Fruit fly (Drosophila melanogaster) whole organism, embryonic: ENCODE measurements around the gene MESR3.
A peak's percentile ranks its signal among the peaks of the same experiment; 100 is the strongest.

Experiments
- Bteb2 ChIP-seq: fragments of 200-800 bp; sonication (Bioruptor generic); optimal IDR thresholded peaks from 2 replicates; lab custom pipeline; 2016; ENCODE audit warnings: missing biosample characterization, missing genetic modification characterization
- CG10366 ChIP-seq: fragments of 200-800 bp; sonication (Bioruptor generic); IDR thresholded peaks from 2 replicates; pipeline ENCODE4 v1.3.6; 2022; ENCODE audit warnings: missing biosample characterization, missing genetic modification characterization
- CG10565 ChIP-seq: fragments of 200-800 bp; sonication (Bioruptor generic); optimal IDR thresholded peaks from 3 replicates; lab custom pipeline; 2016; ENCODE audit warnings: missing biosample characterization, mild to moderate bottlenecking, missing genetic modification characterization
- CG11093 ChIP-seq: fragments of 200-800 bp; sonication (Bioruptor generic); IDR thresholded peaks from 3 replicates; pipeline ENCODE4 v1.3.6; 2022; ENCODE audit warnings: missing biosample characterization, missing genetic modification characterization
- CG11398 ChIP-seq: fragments of 200-800 bp; sonication (Bioruptor generic); optimal IDR thresholded peaks from 2 replicates; lab custom pipeline; 2016; ENCODE audit warnings: missing biosample characterization, missing genetic modification characterization
- CG13287 ChIP-seq: fragments of 200-800 bp; sonication (Bioruptor generic); IDR thresholded peaks from 2 replicates; pipeline ENCODE4 v1.3.6; 2022; ENCODE audit warnings: missing biosample characterization, missing genetic modification characterization; ENCODE audit not compliant: partially characterized antibody
- CG1529 ChIP-seq: fragments of 200-800 bp; sonication (Bioruptor generic); optimal IDR thresholded peaks from 3 replicates; lab custom pipeline; 2018; ENCODE audit warnings: missing biosample characterization, missing genetic modification characterization
- CG16779 ChIP-seq: fragments of 200-800 bp; sonication (Bioruptor generic); IDR thresholded peaks from 2 replicates; pipeline ENCODE4 v1.3.6; 2022; ENCODE audit warnings: missing biosample characterization, missing genetic modification characterization
- CG17186 ChIP-seq: fragments of 200-800 bp; sonication (Bioruptor generic); optimal IDR thresholded peaks from 3 replicates; lab custom pipeline; 2017; ENCODE audit warnings: missing biosample characterization, missing genetic modification reagents, missing genetic modification characterization
- CG17829 ChIP-seq: fragments of 200-800 bp; optimal IDR thresholded peaks from 2 replicates; lab custom pipeline; 2019; ENCODE audit warnings: missing biosample characterization, mild to moderate bottlenecking, missing genetic modification characterization, moderate library complexity
- CG3407 ChIP-seq: fragments of 200-800 bp; sonication (Bioruptor generic); optimal IDR thresholded peaks from 2 replicates; lab custom pipeline; 2018; ENCODE audit warnings: missing biosample characterization, mild to moderate bottlenecking, missing genetic modification characterization
- CG42726 ChIP-seq: fragments of 200-800 bp; sonication (Bioruptor generic); IDR thresholded peaks from 2 replicates; pipeline ENCODE4 v1.3.6; 2022; ENCODE audit warnings: missing biosample characterization, missing genetic modification characterization; ENCODE audit not compliant: partially characterized antibody
- CG4854 ChIP-seq: fragments of 200-800 bp; sonication (Bioruptor generic); optimal IDR thresholded peaks from 2 replicates; lab custom pipeline; 2016; ENCODE audit warnings: missing biosample characterization, missing genetic modification characterization, inconsistent platforms
- CG6854 ChIP-seq: fragments of 200-800 bp; sonication (Bioruptor generic); optimal IDR thresholded peaks from 3 replicates; lab custom pipeline; 2017; ENCODE audit warnings: missing biosample characterization, mild to moderate bottlenecking, missing genetic modification characterization
- CG7786 ChIP-seq: fragments of 200-800 bp; sonication (Bioruptor generic); optimal IDR thresholded peaks from 2 replicates; lab custom pipeline; 2016; ENCODE audit warnings: missing biosample characterization, missing genetic modification characterization
- CG8359 ChIP-seq: fragments of 200-800 bp; sonication (Bioruptor generic); optimal IDR thresholded peaks from 2 replicates; lab custom pipeline; 2017; ENCODE audit warnings: missing biosample characterization, mild to moderate bottlenecking, missing genetic modification characterization, borderline replicate concordance
- CG8388 ChIP-seq: fragments of 200-800 bp; sonication (Bioruptor generic); optimal IDR thresholded peaks from 2 replicates; lab custom pipeline; 2019; ENCODE audit warnings: missing biosample characterization, mild to moderate bottlenecking, missing genetic modification characterization, moderate library complexity
- D19B ChIP-seq: fragments of 200-800 bp; sonication (Bioruptor generic); optimal IDR thresholded peaks from 2 replicates; lab custom pipeline; 2017; ENCODE audit warnings: missing biosample characterization, mild to moderate bottlenecking, missing genetic modification characterization
- Dfd ChIP-seq, 2 experiments: fragments of >200 bp; optimal IDR thresholded peaks; 2 replicates each; lab custom pipeline; 2017; ENCODE audit warnings: missing biosample characterization in 2 of 2, missing genetic modification characterization in 2 of 2
- Doc2 ChIP-seq: fragments of 200-800 bp; sonication (Bioruptor generic); IDR thresholded peaks from 2 replicates; pipeline ENCODE4 v1.3.6; 2022; ENCODE audit warnings: missing biosample characterization, missing genetic modification characterization
- Drgx ChIP-seq: fragments of 200-800 bp; sonication (Bioruptor generic); IDR thresholded peaks from 2 replicates; pipeline ENCODE4 v1.3.6; 2022; ENCODE audit warnings: missing biosample characterization, missing genetic modification characterization
- Eip74EF ChIP-seq, 2 experiments: fragments of 200-800 bp in 1 of 2; fragments of >200 bp in 1 of 2; sonication (Bioruptor generic) in 1 of 2; optimal IDR thresholded peaks; 2 replicates each; lab custom pipeline; 2017 to 2019; ENCODE audit warnings: missing biosample characterization in 2 of 2, missing genetic modification characterization in 2 of 2, mild to moderate bottlenecking in 1 of 2, moderate library complexity in 1 of 2
- Ets65A ChIP-seq: fragments of 200-800 bp; sonication (Bioruptor generic); peaks from one replicate; lab custom pipeline; 2016; ENCODE audit warnings: missing biosample characterization, missing genetic modification characterization
- Gug ChIP-seq: fragments of 200-800 bp; sonication (Bioruptor generic); IDR thresholded peaks from 4 replicates; pipeline ENCODE4 v1.3.6; 2022; ENCODE audit warnings: missing biosample characterization, missing genetic modification characterization
- HLH54F ChIP-seq: fragments of 200-800 bp; sonication (Bioruptor generic); optimal IDR thresholded peaks from 3 replicates; lab custom pipeline; 2016; ENCODE audit warnings: missing biosample characterization, missing genetic modification characterization
- HmgD ChIP-seq: fragments of 200-800 bp; sonication (Bioruptor generic); optimal IDR thresholded peaks from 3 replicates; lab custom pipeline; 2016; ENCODE audit warnings: missing biosample characterization, missing genetic modification characterization
- Optix ChIP-seq: fragments of 200-800 bp; sonication (Bioruptor generic); IDR thresholded peaks from 3 replicates; pipeline ENCODE4 v1.3.6; 2022; ENCODE audit warnings: missing biosample characterization, missing genetic modification characterization
- Sry-δ ChIP-seq: fragments of 200-800 bp; sonication (Bioruptor generic); optimal IDR thresholded peaks from 2 replicates; lab custom pipeline; 2016; ENCODE audit warnings: missing biosample characterization, missing genetic modification characterization
- Tbp ChIP-seq: fragments of >200 bp; optimal IDR thresholded peaks from 2 replicates; lab custom pipeline; 2018; ENCODE audit warnings: missing biosample characterization, missing genetic modification characterization
- bowl ChIP-seq: fragments of 200-800 bp; sonication (Bioruptor generic); IDR thresholded peaks from 2 replicates; pipeline ENCODE4 v1.3.6; 2022; ENCODE audit warnings: missing biosample characterization, missing genetic modification characterization
- bsh ChIP-seq, 2 experiments: fragments of 200-800 bp; sonication (Bioruptor generic); optimal IDR thresholded peaks; 2 replicates each; lab custom pipeline; 2017 to 2018; ENCODE audit warnings: mild to moderate bottlenecking in 2 of 2, missing biosample characterization in 2 of 2, missing genetic modification characterization in 2 of 2, moderate library complexity in 1 of 2
- btn ChIP-seq: fragments of 200-800 bp; sonication (Bioruptor generic); optimal IDR thresholded peaks from 2 replicates; lab custom pipeline; 2016; ENCODE audit warnings: missing biosample characterization, missing genetic modification characterization
- corto ChIP-seq: fragments of 200-800 bp; sonication (Bioruptor generic); optimal IDR thresholded peaks from 2 replicates; lab custom pipeline; 2016; ENCODE audit warnings: missing biosample characterization, mild to moderate bottlenecking, missing genetic modification characterization, moderate library complexity
- cwo ChIP-seq: fragments of 200-800 bp; sonication (Bioruptor generic); optimal IDR thresholded peaks from 3 replicates; lab custom pipeline; 2017; ENCODE audit warnings: missing biosample characterization, missing genetic modification characterization, mild to moderate bottlenecking, moderate library complexity, missing genetic modification reagents
- gem ChIP-seq: fragments of 200-800 bp; sonication (Bioruptor generic); optimal IDR thresholded peaks from 2 replicates; lab custom pipeline; 2019; ENCODE audit warnings: missing biosample characterization, mild to moderate bottlenecking, missing genetic modification characterization, moderate library complexity
- hb ChIP-seq: fragments of 200-800 bp; sonication (Bioruptor generic); IDR thresholded peaks from 3 replicates; pipeline ENCODE4 v1.3.6; 2022; ENCODE audit warnings: missing biosample characterization, missing genetic modification characterization; ENCODE audit not compliant: partially characterized antibody
- kay ChIP-seq: fragments of 200-800 bp; sonication (Bioruptor generic); optimal IDR thresholded peaks from 2 replicates; lab custom pipeline; 2016; ENCODE audit warnings: missing biosample characterization, missing genetic modification characterization
- lbe ChIP-seq: fragments of 200-800 bp; sonication (Bioruptor generic); optimal IDR thresholded peaks from 2 replicates; lab custom pipeline; 2016; ENCODE audit warnings: missing biosample characterization, mild to moderate bottlenecking, missing genetic modification characterization
- nmo ChIP-seq: fragments of 200-800 bp; sonication (Bioruptor generic); optimal IDR thresholded peaks from 2 replicates; lab custom pipeline; 2018; ENCODE audit warnings: missing biosample characterization, mild to moderate bottlenecking, missing genetic modification characterization, moderate library complexity
- nom ChIP-seq: fragments of 200-800 bp; sonication (Bioruptor generic); optimal IDR thresholded peaks from 2 replicates; lab custom pipeline; 2017; ENCODE audit warnings: missing biosample characterization, missing genetic modification characterization, mild to moderate bottlenecking, moderate library complexity, missing genetic modification reagents
- pho ChIP-seq: fragments of 200-800 bp; sonication (Bioruptor generic); optimal IDR thresholded peaks from 2 replicates; lab custom pipeline; 2016; ENCODE audit warnings: missing biosample characterization, missing genetic modification characterization
- ro ChIP-seq: fragments of 200-800 bp; sonication (Bioruptor generic); IDR thresholded peaks from 2 replicates; pipeline ENCODE4 v1.3.6; 2022; ENCODE audit warnings: missing biosample characterization, missing genetic modification characterization
- sens ChIP-seq: fragments of 200-800 bp; sonication (Bioruptor generic); peaks from one replicate; lab custom pipeline; 2016; ENCODE audit warnings: missing biosample characterization, missing genetic modification characterization
- trem ChIP-seq: fragments of 200-800 bp; optimal IDR thresholded peaks from 3 replicates; lab custom pipeline; 2019; ENCODE audit warnings: missing biosample characterization, mild to moderate bottlenecking, missing genetic modification characterization, moderate library complexity
- twi ChIP-seq: fragments of 200-800 bp; optimal IDR thresholded peaks from 2 replicates; lab custom pipeline; 2019; ENCODE audit warnings: missing biosample characterization, mild to moderate bottlenecking, missing genetic modification characterization, moderate library complexity
- wdn ChIP-seq: fragments of 200-800 bp; sonication (Bioruptor generic); IDR thresholded peaks from 2 replicates; pipeline ENCODE4 v1.3.6; 2022; ENCODE audit warnings: missing biosample characterization, missing genetic modification characterization
- yki ChIP-seq: fragments of >200 bp; optimal IDR thresholded peaks from 3 replicates; lab custom pipeline; 2018
- z ChIP-seq: fragments of 200-800 bp; sonication (Bioruptor generic); IDR thresholded peaks from 3 replicates; pipeline ENCODE4 v1.3.6; 2022; ENCODE audit warnings: missing biosample characterization, missing genetic modification characterization

MESR3 gene

dm6 chr2L:18663395-18663794 is 46.3 kb downstream of the MESR3 start:
- TF ChIP-seq nmo (GFP tag; lab: Kevin White, UChicago) (no peak), Drgx (GFP tag; lab: Robert Waterston, UW) (peak; percentile 52), sens (GFP tag; lab: Kevin White, UChicago) (peak; percentile 58), gem (tag; lab: Kevin White, UChicago) (peak; percentile 3), CG3407 (GFP tag; lab: Kevin White, UChicago) (no peak), z (0 out of 3 replicates have a peak, but pooled peaks have one; percentile 19)

dm6 chr2L:18664707-18665550 is 47.9 kb downstream of the MESR3 start:
- 0 out of 3 replicates have a peak, but pooled peaks have one; percentile 17 for TF ChIP-seq Optix (GFP tag; lab: Robert Waterston, UW)
- TF ChIP-seq Drgx (GFP tag; lab: Robert Waterston, UW) = peak; percentile 27; the same call in 1 of the 2 replicates
- TF ChIP-seq HmgD (GFP tag; lab: Kevin White, UChicago) = no peak
- no peak for TF ChIP-seq D19B (GFP tag; lab: Kevin White, UChicago)
- TF ChIP-seq Gug (GFP tag; lab: Robert Waterston, UW) = no peak
- TF ChIP-seq lbe = peak; percentile 62
- TF ChIP-seq Sry-δ (GFP tag; lab: Kevin White, UChicago) = no peak
- TF ChIP-seq CG7786 (GFP tag; lab: Kevin White, UChicago) = no peak
- TF ChIP-seq CG8359 = no peak
- TF ChIP-seq bsh (GFP tag; optimal IDR thresholded peaks at IDR 0.05; lab: Kevin White, UChicago) = peak; percentile 10 to 58
- TF ChIP-seq CG11398 (GFP tag; lab: Kevin White, UChicago) = no peak
- peak; percentile 78 for TF ChIP-seq Ets65A
- TF ChIP-seq CG11093 = no peak
- TF ChIP-seq CG8388 (GFP tag; lab: Kevin White, UChicago) = no peak
- no peak for TF ChIP-seq kay (GFP tag; lab: Kevin White, UChicago)
- peak; percentile 48 for TF ChIP-seq corto (GFP tag; lab: Kevin White, UChicago)
- TF ChIP-seq CG1529 = no peak
- TF ChIP-seq CG4854 (GFP tag; lab: Kevin White, UChicago) = no peak
- no peak for TF ChIP-seq CG17186 (GFP tag; lab: Kevin White, UChicago)
- TF ChIP-seq bowl (GFP tag; lab: Robert Waterston, UW) = no peak
- no peak for TF ChIP-seq CG16779 (GFP tag; lab: Robert Waterston, UW)
- peak; percentile 95 for TF ChIP-seq twi
- TF ChIP-seq Doc2 (GFP tag; lab: Robert Waterston, UW) = no peak
- TF ChIP-seq Tbp = no peak
- TF ChIP-seq Eip74EF (GFP tag; optimal IDR thresholded peaks at IDR 0.05; lab: Kevin White, UChicago) = no peak
- no peak for TF ChIP-seq trem (tag; lab: Kevin White, UChicago)
- TF ChIP-seq CG6854 = no peak
- no peak for TF ChIP-seq CG13287 (GFP tag; lab: Robert Waterston, UW)
- TF ChIP-seq yki (lab: Kevin White, UChicago) = no peak
- no peak for TF ChIP-seq btn (GFP tag; lab: Kevin White, UChicago)
- peak; percentile 78 for TF ChIP-seq nom
- TF ChIP-seq sens (GFP tag; lab: Kevin White, UChicago) = peak; percentile 63

dm6 chr2L:18665952-18666606 is 49.0 kb downstream of the MESR3 start:
- no peak for TF ChIP-seq wdn (GFP tag; lab: Robert Waterston, UW)
- no peak for TF ChIP-seq CG7786 (GFP tag; lab: Kevin White, UChicago)
- no peak for TF ChIP-seq Bteb2
- no peak for TF ChIP-seq CG10565 (GFP tag; lab: Kevin White, UChicago)
- TF ChIP-seq CG42726 (GFP tag; lab: Robert Waterston, UW) = peak; percentile 77
- TF ChIP-seq CG10366 (GFP tag; lab: Robert Waterston, UW) = peak; percentile 56; the same call in 1 of the 2 replicates
- peak; percentile 63 for TF ChIP-seq CG17829
- TF ChIP-seq Dfd (GFP tag; optimal IDR thresholded peaks at IDR 0.05; lab: Kevin White, UChicago) = no peak
- no peak for TF ChIP-seq ro (GFP tag; lab: Robert Waterston, UW)
- TF ChIP-seq hb (GFP tag; lab: Robert Waterston, UW) = no peak
- TF ChIP-seq HLH54F (GFP tag; lab: Kevin White, UChicago) = peak; percentile 43
- TF ChIP-seq cwo (GFP tag; lab: Kevin White, UChicago) = no peak
- TF ChIP-seq pho (GFP tag; lab: Kevin White, UChicago) = no peak
